Fruit fly (Drosophila melanogaster) whole organism, wandering third instar larva: ENCODE data around the gene CG4338.

Experiments used
- CrebA ChIP-seq: fragments of 200-800 bp; sonication (Bioruptor generic); optimal IDR thresholded peaks from 2 replicates; lab custom pipeline; 2016; ENCODE audit warnings: missing biosample characterization, mild to moderate bottlenecking, missing genetic modification characterization, borderline replicate concordance
- Dif ChIP-seq: fragments of 200-275, 200-300 bp; sonication (Bioruptor generic); optimal IDR thresholded peaks from 2 replicates; lab custom pipeline; 2018; ENCODE audit warnings: missing biosample characterization, missing genetic modification characterization; ENCODE audit not compliant: partially characterized antibody
- HLH106 ChIP-seq: fragments of 200-800 bp; optimal IDR thresholded peaks from 3 replicates; lab custom pipeline; 2019; ENCODE audit warnings: missing biosample characterization, mild to moderate bottlenecking, missing genetic modification characterization, moderate library complexity
- Hnf4 ChIP-seq: fragments of 200-800 bp; sonication (Bioruptor generic); optimal IDR thresholded peaks from 2 replicates; lab custom pipeline; 2016; ENCODE audit warnings: missing biosample characterization, mild to moderate bottlenecking, missing genetic modification characterization
- Jra ChIP-seq: sonication (Bioruptor generic); optimal IDR thresholded peaks from 2 replicates; lab custom pipeline; 2016; ENCODE audit warnings: missing biosample characterization, missing genetic modification characterization
- Mio ChIP-seq: sonication (Bioruptor generic); optimal IDR thresholded peaks from 2 replicates; lab custom pipeline; 2016; ENCODE audit warnings: missing biosample characterization, missing genetic modification characterization
- dl ChIP-seq, 2 experiments: fragments of 175-275, 200-275 bp in 1 of 2; fragments of 200-275 bp in 1 of 2; sonication (Bioruptor generic); optimal IDR thresholded peaks; lab custom pipeline; 2018; ENCODE audit warnings: mild to moderate bottlenecking in 2 of 2, missing biosample characterization in 2 of 2, missing genetic modification characterization in 2 of 2, moderate library complexity in 2 of 2; ENCODE audit not compliant: partially characterized antibody in 2 of 2, insufficient read depth in 1 of 2
- dmrt93B ChIP-seq: fragments of 200-800 bp; sonication (Bioruptor generic); optimal IDR thresholded peaks from 2 replicates; lab custom pipeline; 2018; ENCODE audit warnings: missing biosample characterization, mild to moderate bottlenecking, missing genetic modification characterization
- h ChIP-seq: fragments of 200-800 bp; sonication (Bioruptor generic); optimal IDR thresholded peaks from 3 replicates; lab custom pipeline; 2016; ENCODE audit warnings: missing biosample characterization, mild to moderate bottlenecking, missing genetic modification characterization
- psq ChIP-seq: fragments of 200-800 bp; sonication (Bioruptor generic); optimal IDR thresholded peaks from 3 replicates; lab custom pipeline; 2017; ENCODE audit warnings: missing biosample characterization, mild to moderate bottlenecking, missing genetic modification characterization, moderate library complexity
- rgr ChIP-seq: fragments of 200-800 bp; sonication (Bioruptor generic); optimal IDR thresholded peaks from 3 replicates; lab custom pipeline; 2016; ENCODE audit warnings: missing biosample characterization, mild to moderate bottlenecking, missing genetic modification characterization
- sv ChIP-seq: fragments of 200-800 bp; sonication (Bioruptor generic); optimal IDR thresholded peaks from 3 replicates; lab custom pipeline; 2016; ENCODE audit warnings: missing biosample characterization, missing genetic modification characterization
- usp ChIP-seq: fragments of >200 bp; optimal IDR thresholded peaks from 2 replicates; lab custom pipeline; 2017; ENCODE audit warnings: missing biosample characterization, missing genetic modification characterization

dm6 chr3R:15309924-15310323 lies 34.6 kb downstream of the CG4338 start, which contains the start of gene Tm2:
- TF ChIP-seq Jra (GFP tag; lab: Kevin White, UChicago) (no peak), psq (no peak), Mio (GFP tag; lab: Kevin White, UChicago) (no peak), HLH106 (tag; lab: Kevin White, UChicago) (no peak), Dif (GFP tag; lab: Kevin White, UChicago) (no peak), Hnf4 (no peak), CrebA (GFP tag; lab: Kevin White, UChicago) (no peak), dmrt93B (GFP tag; lab: Kevin White, UChicago) (no peak), h (no peak), usp (GFP tag; lab: Kevin White, UChicago) (no peak), sv (GFP tag; lab: Kevin White, UChicago) (no peak), dl (GFP tag; optimal IDR thresholded peaks at IDR 0.05; lab: Kevin White, UChicago; ENCODE audit: insufficient read depth in 1 of 2, partially characterized antibody in 2 of 2) (no peak), rgr (no peak)
